Worm (Caenorhabditis elegans): ENCODE data around the gene M151.7.

DNA sequence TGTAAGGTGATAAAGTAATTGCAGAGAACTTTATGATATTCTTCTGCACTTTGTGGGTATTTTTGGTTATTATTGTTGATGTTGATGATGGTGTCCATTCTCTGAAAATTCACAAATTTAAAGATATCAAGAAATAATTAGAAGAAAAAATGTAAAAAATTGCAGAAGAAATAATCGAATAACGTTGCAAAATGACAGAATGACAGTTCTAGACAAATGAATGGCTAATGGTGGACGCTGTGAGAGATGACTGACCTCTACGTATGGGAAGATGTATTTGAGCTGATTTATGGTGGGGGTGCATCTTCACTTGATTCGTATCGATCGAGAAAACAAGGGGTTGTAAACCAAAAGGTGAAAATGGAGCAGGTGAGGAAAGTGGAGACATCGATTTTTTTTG lies 51.4 kb downstream of the M151.7 start, which contains the start of gene sea-1:
- no peak for TF ChIP-seq sptf-2 (GFP tag; optimal IDR thresholded peaks at IDR 0.05)
- no peak for TF ChIP-seq lin-26 (GFP tag; IDR thresholded peaks at IDR 0.05)
- no peak for TF ChIP-seq mes-4 (tag; optimal IDR thresholded peaks at IDR 0.05)
- no peak for TF ChIP-seq rcor-1 (GFP tag; IDR thresholded peaks at IDR 0.05)
- no peak for TF ChIP-seq F52B5.7 (tag; optimal IDR thresholded peaks at IDR 0.05)
- no peak for TF ChIP-seq F49E8.2 (tag; optimal IDR thresholded peaks at IDR 0.05; ENCODE audit: insufficient read depth)
- no peak for TF ChIP-seq athp-1 (tag; optimal IDR thresholded peaks at IDR 0.05)
- TF ChIP-seq madf-6 (GFP tag; IDR thresholded peaks at IDR 0.05): no peak

Measured in whole organism, young adult.